Worm (Caenorhabditis elegans): Measurements from ENCODE around the gene fbxc-20.

- TF ChIP-seq ceh-82 (tag; optimal IDR thresholded peaks at IDR 0.05) (no peak), dpl-1 (GFP tag; optimal IDR thresholded peaks at IDR 0.05) (no peak), unc-62 (GFP tag; optimal IDR thresholded peaks at IDR 0.05) (no peak), tlp-1 (tag; optimal IDR thresholded peaks at IDR 0.05) (no peak), nhr-237 (tag; optimal IDR thresholded peaks at IDR 0.05) (no peak), lin-39 (tag; optimal IDR thresholded peaks at IDR 0.05) (no peak)
Observed at ce11 chrII:2412649-2413048, 6.3 kb upstream of the fbxc-20 start, which contains the start of gene fbxa-182.

All from whole organism, L1 larva.